Fruit fly (Drosophila melanogaster): ENCODE results near the gene CG43373.
A peak's percentile ranks its signal among the peaks of the same experiment; 100 is the strongest.

Gene CG43373

dm6 chr3L:16586989-16587388 is 43.8 kb upstream of the CG43373 start, which contains the start of the genes Syx8 and CG32163:
Gene Syx8, minus strand, starts transcription at chr3L:16587057.
Gene CG32163, plus strand, starts transcription at chr3L:16587157.
- TF ChIP-seq CG2116 (GFP tag; optimal IDR thresholded peaks at IDR 0.05) (peak; percentile 12), ham (GFP tag; IDR thresholded peaks at IDR 0.05) (no peak), CG4360 (GFP tag; IDR thresholded peaks at IDR 0.05) (peak; percentile 29; the same call in 1 of the 2 replicates), nerfin-1 (tag; optimal IDR thresholded peaks at IDR 0.05) (peak; percentile 9), row (GFP tag; IDR thresholded peaks at IDR 0.05) (peak; percentile 56), MBD-R2 (GFP tag; IDR thresholded peaks at IDR 0.05) (peak; percentile 91), CHES-1-like (GFP tag; optimal IDR thresholded peaks at IDR 0.05) (peak; percentile 5), Taf1 (GFP tag; IDR thresholded peaks at IDR 0.05) (no peak), CG30020 (tag; optimal IDR thresholded peaks at IDR 0.05) (peak; percentile 13), Pdp1 (GFP tag; optimal IDR thresholded peaks at IDR 0.05) (peak in 1 of 2 experiments; percentile 8), Oaz (GFP tag; IDR thresholded peaks at IDR 0.05) (no peak), CTCF (GFP tag; optimal IDR thresholded peaks at IDR 0.05) (peak; percentile 7), CG7745 (tag; optimal IDR thresholded peaks at IDR 0.05) (no peak), gfzf (GFP tag; optimal IDR thresholded peaks at IDR 0.05) (peak; percentile 77), ems (GFP tag; optimal IDR thresholded peaks at IDR 0.05) (no peak), CG12659 (GFP tag; optimal IDR thresholded peaks at IDR 0.05) (peak; percentile 32), CG3281 (GFP tag; optimal IDR thresholded peaks at IDR 0.05) (no peak), ssp (GFP tag; IDR thresholded peaks at IDR 0.05) (no peak), Gug (GFP tag; IDR thresholded peaks at IDR 0.05) (no peak), BEAF-32 (GFP tag; optimal IDR thresholded peaks at IDR 0.05) (peak; percentile 43), CG15514 (GFP tag; optimal IDR thresholded peaks at IDR 0.05) (peak; percentile 51), CG10462 (GFP tag; optimal IDR thresholded peaks at IDR 0.05) (no peak), CG1792 (GFP tag; optimal IDR thresholded peaks at IDR 0.05) (no peak), CG13624 (GFP tag; optimal IDR thresholded peaks at IDR 0.05) (peak; percentile 11), sd (tag; optimal IDR thresholded peaks at IDR 0.05) (peak; percentile 62), CG10147 (GFP tag; optimal IDR thresholded peaks at IDR 0.05) (no peak), Sin3A (optimal IDR thresholded peaks at IDR 0.05) (peak; percentile 52), CG2120 (GFP tag; optimal IDR thresholded peaks at IDR 0.05) (no peak), insv (GFP tag; optimal IDR thresholded peaks at IDR 0.05) (no peak), Sox100B (GFP tag; optimal IDR thresholded peaks at IDR 0.05) (no peak), jumu (GFP tag; optimal IDR thresholded peaks at IDR 0.05) (no peak), CG1529 (GFP tag; optimal IDR thresholded peaks at IDR 0.05) (no peak), Dp (GFP tag; optimal IDR thresholded peaks at IDR 0.05) (peak; percentile 10), YL-1 (GFP tag; optimal IDR thresholded peaks at IDR 0.05) (peak; percentile 49), CG17186 (GFP tag; optimal IDR thresholded peaks at IDR 0.05) (peak; percentile 47), CG1603 (tag; optimal IDR thresholded peaks at IDR 0.05) (peak; percentile 55), Stat92E (GFP tag; optimal IDR thresholded peaks at IDR 0.05) (peak in 1 of 3 experiments; percentile 25), CG14710 (tag; optimal IDR thresholded peaks at IDR 0.05) (peak; percentile 39), Doc3 (GFP tag; IDR thresholded peaks at IDR 0.05; ENCODE audit: partially characterized antibody) (0 out of 3 replicates have a peak, but pooled peaks have one; percentile 31), CG17612 (GFP tag; IDR thresholded peaks at IDR 0.05) (no peak), Hr78 (GFP tag; optimal IDR thresholded peaks at IDR 0.05) (no peak), phol (tag; optimal IDR thresholded peaks at IDR 0.05) (peak; percentile 13), CG3995 (GFP tag; optimal IDR thresholded peaks at IDR 0.05) (peak; percentile 91), trem (tag; optimal IDR thresholded peaks at IDR 0.05) (peak; percentile 48), CG9797 (GFP tag; optimal IDR thresholded peaks at IDR 0.05) (peak; percentile 82), MESR4 (GFP tag; optimal IDR thresholded peaks at IDR 0.05) (peak; percentile 67), jigr1 (GFP tag; IDR thresholded peaks at IDR 0.05) (no peak), bbx (GFP tag; IDR thresholded peaks at IDR 0.05; ENCODE audit: partially characterized antibody) (no peak), CG4617 (GFP tag; optimal IDR thresholded peaks at IDR 0.05; ENCODE audit: borderline replicate concordance) (peak; percentile 41), pzg (GFP tag; optimal IDR thresholded peaks at IDR 0.05) (peak; percentile 61)
